Worm (Caenorhabditis elegans): ENCODE results near the gene col-43.

DNA sequence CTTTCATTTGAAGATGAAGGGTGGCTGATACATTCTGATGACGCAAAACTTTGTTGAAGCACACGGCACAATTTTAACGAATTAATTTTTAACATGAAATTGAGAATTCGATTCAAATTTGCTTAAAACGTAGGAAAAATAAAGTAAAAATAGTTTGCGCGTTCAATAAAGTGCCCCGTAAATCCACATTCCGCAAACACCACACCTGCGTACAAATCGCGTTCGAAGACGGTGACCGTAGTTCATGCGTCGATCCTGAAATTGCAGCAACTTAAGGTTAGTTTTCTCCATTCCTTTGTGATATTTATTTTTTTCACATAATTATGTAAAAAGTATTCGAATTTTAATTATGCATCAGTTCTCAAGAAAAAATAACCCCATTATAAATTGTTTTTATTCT, 26.0 kb downstream of the col-43 start, which contains the start of gene F43H9.3:
- TF ChIP-seq zag-1 (tag; optimal IDR thresholded peaks at IDR 0.05) (no peak), unc-62 (GFP tag; optimal IDR thresholded peaks at IDR 0.05) (no peak)

All from whole organism, L3 larva.